In genomic region chrIV:2630145-2630544, ce11 we compare ENCODE assay signal across 3 worm cellular contexts.
TF ChIP-seq lines count a peak whose summit lies in the region.

No protein-coding gene starts in this region.

TF ChIP-seq in whole organism, early embryonic, 17 proteins besides CTCF, POLR2A, EP300 and RAD21:
- TF ChIP-seq flt-1 (GFP tag; IDR thresholded peaks at IDR 0.05; lab: Robert Waterston, UW), result no peak
- TF ChIP-seq ceh-36 (tag; optimal IDR thresholded peaks at IDR 0.05; lab: Kevin White, UChicago), result peak; percentile 55

TF ChIP-seq in whole organism, late embryonic, 69 proteins besides CTCF, POLR2A, EP300 and RAD21:
- TF ChIP-seq ref-2 (tag; optimal IDR thresholded peaks at IDR 0.05; lab: Kevin White, UChicago) (no peak), elt-2 (tag; optimal IDR thresholded peaks at IDR 0.05; lab: Kevin White, UChicago) (peak; percentile 68), hlh-13 (GFP tag; optimal IDR thresholded peaks at IDR 0.05; lab: Kevin White, UChicago) (no peak), gmeb-2 (tag; optimal IDR thresholded peaks at IDR 0.05; lab: Kevin White, UChicago) (no peak), nfya-1 (tag; optimal IDR thresholded peaks at IDR 0.05; lab: Kevin White, UChicago) (no peak)

TF ChIP-seq in whole organism, mixed stage, embryonic, 35 proteins besides CTCF, POLR2A, EP300 and RAD21:
- peak; percentile 30 for TF ChIP-seq nhr-2 (tag; optimal IDR thresholded peaks at IDR 0.05; lab: Kevin White, UChicago)
- no peak for TF ChIP-seq ceh-83 (GFP tag; optimal IDR thresholded peaks at IDR 0.05; lab: Kevin White, UChicago)
TF ChIP-seq in whole organism, mixed stage, embryonic: peak in this region for 1.
